Fruit fly (Drosophila melanogaster): ENCODE measurements around the gene Pde11.

Pde11 gene

dm6 chr2L:18506923-18507322 lies 83.2 kb downstream of the Pde11 start:
- no peak for TF ChIP-seq Myc (optimal IDR thresholded peaks at IDR 0.05)
- no peak for TF ChIP-seq CG9705 (GFP tag; optimal IDR thresholded peaks at IDR 0.05)
- TF ChIP-seq HLH106 (tag; optimal IDR thresholded peaks at IDR 0.05), result no peak
- no peak for TF ChIP-seq tai (GFP tag; optimal IDR thresholded peaks at IDR 0.05)
- TF ChIP-seq Jra (GFP tag; optimal IDR thresholded peaks at IDR 0.05), result no peak
- TF ChIP-seq woc (GFP tag; optimal IDR thresholded peaks at IDR 0.05), result no peak
- TF ChIP-seq Dif (GFP tag; optimal IDR thresholded peaks at IDR 0.05; ENCODE audit: partially characterized antibody), result no peak
- no peak for TF ChIP-seq rgr (GFP tag; optimal IDR thresholded peaks at IDR 0.05)
- TF ChIP-seq brk (GFP tag; optimal IDR thresholded peaks at IDR 0.05), result no peak
- no peak for TF ChIP-seq Hr83 (GFP tag; optimal IDR thresholded peaks at IDR 0.05; ENCODE audit: poor library complexity, severe bottlenecking)
- no peak for TF ChIP-seq foxo (GFP tag; optimal IDR thresholded peaks at IDR 0.05)
- no peak for TF ChIP-seq Mio (GFP tag; optimal IDR thresholded peaks at IDR 0.05)
- TF ChIP-seq lola (GFP tag; optimal IDR thresholded peaks at IDR 0.05), result no peak
- TF ChIP-seq br (GFP tag; optimal IDR thresholded peaks at IDR 0.05), result no peak
- no peak for TF ChIP-seq sage (GFP tag; optimal IDR thresholded peaks at IDR 0.05)
- no peak for TF ChIP-seq psq (GFP tag; optimal IDR thresholded peaks at IDR 0.05)
- no peak for TF ChIP-seq fru (GFP tag; optimal IDR thresholded peaks at IDR 0.05)
- no peak for TF ChIP-seq Hnf4 (GFP tag; optimal IDR thresholded peaks at IDR 0.05)
- TF ChIP-seq sv (GFP tag; optimal IDR thresholded peaks at IDR 0.05), result no peak

dm6 chr2L:18505475-18505874 lies 84.7 kb downstream of the Pde11 start:
- TF ChIP-seq OdsH (GFP tag; optimal IDR thresholded peaks at IDR 0.05), result no peak
- TF ChIP-seq N (GFP tag; optimal IDR thresholded peaks at IDR 0.05), result no peak
- no peak for TF ChIP-seq Vsx2 (GFP tag; optimal IDR thresholded peaks at IDR 0.05; ENCODE audit: partially characterized antibody)
- no peak for TF ChIP-seq CrebA (GFP tag; optimal IDR thresholded peaks at IDR 0.05; ENCODE audit: borderline replicate concordance)
- TF ChIP-seq ey (GFP tag; optimal IDR thresholded peaks at IDR 0.05), result no peak
- no peak for TF ChIP-seq tai (GFP tag; optimal IDR thresholded peaks at IDR 0.05)
- TF ChIP-seq h (GFP tag; optimal IDR thresholded peaks at IDR 0.05), result no peak
- TF ChIP-seq sage (GFP tag; optimal IDR thresholded peaks at IDR 0.05), result no peak
- no peak for TF ChIP-seq br (GFP tag; optimal IDR thresholded peaks at IDR 0.05)

dm6 chr2L:18504881-18505280 lies 85.3 kb downstream of the Pde11 start:
- TF ChIP-seq foxo (GFP tag; optimal IDR thresholded peaks at IDR 0.05), result peak in 1 of 2 experiments; percentile 22
- TF ChIP-seq Abd-B (GFP tag; optimal IDR thresholded peaks at IDR 0.05), result no peak
- TF ChIP-seq OdsH (GFP tag; optimal IDR thresholded peaks at IDR 0.05), result no peak
- peak; percentile 28 for TF ChIP-seq h (GFP tag; optimal IDR thresholded peaks at IDR 0.05)
- peak; percentile 16 for TF ChIP-seq HLH106 (tag; optimal IDR thresholded peaks at IDR 0.05)
- TF ChIP-seq CG32264 (GFP tag; optimal IDR thresholded peaks at IDR 0.05), result no peak
- no peak for TF ChIP-seq Myc (optimal IDR thresholded peaks at IDR 0.05)
- TF ChIP-seq Dif (GFP tag; optimal IDR thresholded peaks at IDR 0.05; ENCODE audit: partially characterized antibody), result no peak
- no peak for TF ChIP-seq tai (GFP tag; optimal IDR thresholded peaks at IDR 0.05)
- TF ChIP-seq CG9705 (GFP tag; optimal IDR thresholded peaks at IDR 0.05), result no peak
- TF ChIP-seq psq (GFP tag; optimal IDR thresholded peaks at IDR 0.05), result peak; percentile 17
- no peak for TF ChIP-seq usp (GFP tag; optimal IDR thresholded peaks at IDR 0.05)
- no peak for TF ChIP-seq sv (GFP tag; optimal IDR thresholded peaks at IDR 0.05)
- TF ChIP-seq br (GFP tag; optimal IDR thresholded peaks at IDR 0.05), result peak; percentile 17
- peak; percentile 29 for TF ChIP-seq rgr (GFP tag; optimal IDR thresholded peaks at IDR 0.05)
- peak; percentile 32 for TF ChIP-seq fru (GFP tag; optimal IDR thresholded peaks at IDR 0.05)
- TF ChIP-seq Jra (GFP tag; optimal IDR thresholded peaks at IDR 0.05), result no peak
- TF ChIP-seq dmrt93B (GFP tag; optimal IDR thresholded peaks at IDR 0.05), result no peak
- peak; percentile 29 for TF ChIP-seq ey (GFP tag; optimal IDR thresholded peaks at IDR 0.05)

dm6 chr2L:18503760-18504159 lies 86.4 kb downstream of the Pde11 start, which contains the start of gene kon:
Gene kon, minus strand, starts transcription at chr2L:18503978.
- no peak for TF ChIP-seq sv (GFP tag; optimal IDR thresholded peaks at IDR 0.05)
- no peak for TF ChIP-seq dsf (GFP tag; optimal IDR thresholded peaks at IDR 0.05; ENCODE audit: borderline replicate concordance)
- no peak for TF ChIP-seq OdsH (GFP tag; optimal IDR thresholded peaks at IDR 0.05)
- no peak for TF ChIP-seq Dif (GFP tag; optimal IDR thresholded peaks at IDR 0.05; ENCODE audit: partially characterized antibody)
- no peak for TF ChIP-seq Mio (GFP tag; optimal IDR thresholded peaks at IDR 0.05)
- TF ChIP-seq brk (GFP tag; optimal IDR thresholded peaks at IDR 0.05), result no peak
- no peak for TF ChIP-seq br (GFP tag; optimal IDR thresholded peaks at IDR 0.05)
- TF ChIP-seq N (GFP tag; optimal IDR thresholded peaks at IDR 0.05), result no peak
- TF ChIP-seq lola (GFP tag; optimal IDR thresholded peaks at IDR 0.05), result no peak
- no peak for TF ChIP-seq psq (GFP tag; optimal IDR thresholded peaks at IDR 0.05)
- TF ChIP-seq woc (GFP tag; optimal IDR thresholded peaks at IDR 0.05), result no peak
- no peak for TF ChIP-seq CG9705 (GFP tag; optimal IDR thresholded peaks at IDR 0.05)
- no peak for TF ChIP-seq pan (optimal IDR thresholded peaks at IDR 0.05)
- no peak for TF ChIP-seq Hr83 (GFP tag; optimal IDR thresholded peaks at IDR 0.05; ENCODE audit: poor library complexity, severe bottlenecking)
- no peak for TF ChIP-seq h (GFP tag; optimal IDR thresholded peaks at IDR 0.05)
